Fruit fly (Drosophila melanogaster): ENCODE data around the gene CecC.

DNA sequence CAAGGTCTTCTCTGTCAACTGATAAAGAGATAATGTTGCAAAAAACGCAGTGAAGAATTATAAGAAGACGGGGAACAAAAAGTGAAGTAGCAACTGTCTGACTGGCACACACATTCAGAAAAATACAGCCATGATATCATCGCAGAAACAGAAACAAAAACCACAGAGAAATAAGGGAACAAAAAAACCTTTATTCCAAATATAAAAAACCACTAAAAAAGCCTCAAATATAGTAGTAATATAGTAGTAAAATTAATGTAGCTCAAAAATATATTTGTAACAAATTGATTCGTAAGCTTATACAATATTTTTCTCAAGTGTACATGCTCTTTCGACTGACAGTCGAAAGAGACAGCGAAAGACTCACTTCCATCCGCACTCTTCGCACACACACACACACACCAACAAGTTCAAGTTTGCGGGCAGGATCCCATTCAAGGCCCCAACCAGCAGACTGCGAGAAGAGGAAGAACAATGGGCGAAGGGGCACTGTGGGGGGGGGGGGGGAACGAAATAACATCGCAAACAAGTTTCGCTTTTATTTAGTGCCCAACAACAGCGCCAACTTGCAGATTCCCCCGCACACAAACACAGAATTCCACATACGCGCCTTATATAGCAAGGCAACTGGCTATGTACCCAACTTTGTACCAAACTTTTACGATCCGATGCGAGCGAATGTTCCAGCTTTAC is 42.2 kb downstream of the CecC start:
- TF ChIP-seq GATAd (GFP tag; optimal IDR thresholded peaks at IDR 0.05) (no peak), brk (GFP tag; optimal IDR thresholded peaks at IDR 0.05) (peak; percentile 76), h (GFP tag; optimal IDR thresholded peaks at IDR 0.05) (peak; percentile 95), woc (GFP tag; optimal IDR thresholded peaks at IDR 0.05) (peak; percentile 31), dmrt93B (GFP tag; optimal IDR thresholded peaks at IDR 0.05) (peak; percentile 52), Abd-B (GFP tag; optimal IDR thresholded peaks at IDR 0.05) (no peak), dl (GFP tag; optimal IDR thresholded peaks at IDR 0.05; ENCODE audit: insufficient read depth in 1 of 2, partially characterized antibody in 2 of 2) (no peak), pan (optimal IDR thresholded peaks at IDR 0.05) (no peak)
